Worm (Caenorhabditis elegans) whole organism, mixed stage, embryonic: ENCODE measurements around the gene fbxa-43.

Source experiments
- M03D4.4 ChIP-seq: sonication (generic microtip); optimal IDR thresholded peaks from 2 replicates; lab custom pipeline; 2017; ENCODE audit warnings: mild to moderate bottlenecking, missing genetic modification characterization, missing compliant biosample characterization
- lin-32 ChIP-seq: fragments of 200-800 bp; sonication (Bioruptor generic); optimal IDR thresholded peaks from 2 replicates; lab custom pipeline; 2018; ENCODE audit warnings: mild to moderate bottlenecking, missing genetic modification characterization, missing compliant biosample characterization
- mep-1 ChIP-seq: fragments of 150-350 bp; optimal IDR thresholded peaks from 2 replicates; lab custom pipeline; 2017; ENCODE audit warnings: missing biosample characterization, missing genetic modification reagents, missing genetic modification characterization, inconsistent platforms
- nhr-12 ChIP-seq: fragments of 150-350 bp; optimal IDR thresholded peaks from 2 replicates; lab custom pipeline; 2014; ENCODE audit warnings: missing biosample characterization, missing genetic modification characterization
- nhr-28 ChIP-seq: fragments of 150-350 bp; optimal IDR thresholded peaks from 2 replicates; lab custom pipeline; 2014; ENCODE audit warnings: missing biosample characterization, missing genetic modification characterization
- zip-8 ChIP-seq: fragments of 150-350 bp; optimal IDR thresholded peaks from 2 replicates; lab custom pipeline; 2014; ENCODE audit warnings: missing biosample characterization, missing genetic modification characterization

Gene fbxa-43

ce11 chrIII:2207864-2208263 lies 50.9 kb downstream of the fbxa-43 start, which contains the start of gene C39B5.5:
TSS of gene C39B5.5 (plus strand) at chrIII:2208164.
- TF ChIP-seq zip-8 (tag; lab: Kevin White, UChicago), result no peak
- TF ChIP-seq M03D4.4 (tag; lab: Kevin White, UChicago), result no peak
- no peak for TF ChIP-seq nhr-28
- TF ChIP-seq nhr-12, result no peak
- TF ChIP-seq mep-1 (tag; lab: Kevin White, UChicago), result no peak
- no peak for TF ChIP-seq lin-32
